Fruit fly (Drosophila melanogaster) whole organism, larva: Measurements from ENCODE around the gene Antdh.

ENCODE experiments used
- noc ChIP-seq: fragments of 200-800 bp; sonication (Bioruptor generic); optimal IDR thresholded peaks from 3 replicates; lab custom pipeline; 2019; ENCODE audit warnings: missing biosample characterization, mild to moderate bottlenecking, missing genetic modification characterization, moderate library complexity

The Antdh gene

dm6 chrX:11168958-11169357, at the start of gene Antdh:
Antdh (minus strand) TSS chrX:11169058.
- TF ChIP-seq noc (tag; lab: Kevin White, UChicago): no peak

DNA sequence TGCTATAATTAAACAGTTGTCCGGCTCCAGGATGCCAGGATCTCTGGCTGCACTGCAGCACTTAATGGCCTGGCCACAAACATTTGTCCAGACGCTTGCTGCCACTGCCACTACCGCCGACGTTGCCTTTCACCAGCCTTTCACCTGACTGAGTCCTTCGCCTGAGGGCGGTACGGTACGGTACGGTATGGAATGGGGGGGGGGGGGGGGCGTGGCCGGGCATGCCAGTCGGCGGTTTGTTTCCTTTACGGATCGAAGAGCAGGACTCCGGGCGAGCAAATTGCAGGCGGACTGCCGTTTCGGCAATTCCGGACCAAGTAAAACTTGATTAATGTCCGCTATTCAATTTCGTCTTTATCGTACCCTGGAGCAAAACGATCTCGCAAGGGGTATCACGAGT, 34.2 kb upstream of the Antdh start:
- TF ChIP-seq noc (tag; lab: Kevin White, UChicago): no peak

DNA sequence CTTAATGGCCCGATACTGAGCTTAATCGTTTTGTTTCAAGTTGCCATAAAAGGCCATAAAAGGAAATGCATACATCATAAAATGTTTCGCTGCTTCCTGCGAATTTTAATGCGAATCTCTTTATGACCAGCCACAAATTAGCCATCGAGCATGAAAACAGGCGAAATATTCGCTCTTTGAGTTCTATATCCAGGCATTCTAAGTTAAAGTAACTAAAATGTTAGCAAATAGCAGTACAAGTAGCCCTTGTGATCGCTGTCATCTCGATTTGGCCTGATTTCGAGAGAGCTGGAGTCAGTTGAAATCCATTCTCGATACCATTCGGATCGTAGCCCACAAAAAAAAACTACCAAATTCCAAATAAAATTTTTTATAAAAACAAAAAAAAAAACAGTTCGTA, 33.1 kb upstream of the Antdh start, which contains the start of gene CG11106:
CG11106 (plus strand) TSS at position 301 of the 400 bp plus-strand sequence.
- TF ChIP-seq noc (tag; lab: Kevin White, UChicago): no peak

DNA sequence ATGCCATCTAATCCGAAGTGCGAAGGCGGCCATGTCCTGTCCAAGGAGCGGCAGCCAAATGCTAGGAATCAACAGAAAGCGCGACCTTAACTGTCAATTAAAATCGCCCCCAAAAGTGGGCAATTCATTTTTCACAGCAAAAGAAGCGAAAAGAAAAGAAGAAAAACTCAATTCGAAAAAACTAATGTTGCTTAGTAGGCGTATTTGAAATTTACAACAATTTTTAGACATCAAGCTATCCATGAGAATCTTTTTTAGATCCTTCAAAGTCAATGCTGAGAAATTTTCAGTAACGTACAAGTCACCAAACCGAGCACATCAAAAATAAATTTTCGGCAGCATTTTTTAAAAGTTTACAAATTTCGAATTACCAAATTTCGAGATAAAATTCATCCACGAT, 13.8 kb upstream of the Antdh start, which contains the start of gene CG15200:
CG15200 (plus strand) TSS at position 301 of the 400 bp plus-strand sequence.
- no peak for TF ChIP-seq noc (tag; lab: Kevin White, UChicago)

- TF ChIP-seq noc (tag; lab: Kevin White, UChicago): no peak
These were observed 7.2 kb upstream of the Antdh start for dm6 chrX:11176073-11176472.

DNA sequence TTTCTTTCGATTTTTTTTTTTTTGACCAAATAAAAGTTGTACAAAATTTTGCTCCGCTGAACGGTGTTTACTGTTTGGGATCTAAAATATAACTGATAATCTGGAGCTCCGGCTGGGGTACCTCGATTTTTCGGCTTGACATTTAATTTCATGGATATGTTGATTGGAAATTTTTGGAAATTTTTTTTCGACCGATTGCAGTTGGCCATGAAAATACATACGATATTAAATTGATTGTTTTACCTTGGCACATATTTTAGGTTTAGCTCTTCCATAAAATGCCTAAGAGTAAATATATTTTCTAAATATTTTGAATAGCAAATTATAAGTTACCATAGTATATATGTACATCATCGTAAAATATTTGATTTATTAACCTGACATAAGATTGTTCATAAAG, 1.7 kb upstream of the Antdh start, which contains the start of gene CG1394:
CG1394 (minus strand) TSS at position 101 of the 400 bp plus-strand sequence.
- TF ChIP-seq noc (tag; lab: Kevin White, UChicago): no peak

DNA sequence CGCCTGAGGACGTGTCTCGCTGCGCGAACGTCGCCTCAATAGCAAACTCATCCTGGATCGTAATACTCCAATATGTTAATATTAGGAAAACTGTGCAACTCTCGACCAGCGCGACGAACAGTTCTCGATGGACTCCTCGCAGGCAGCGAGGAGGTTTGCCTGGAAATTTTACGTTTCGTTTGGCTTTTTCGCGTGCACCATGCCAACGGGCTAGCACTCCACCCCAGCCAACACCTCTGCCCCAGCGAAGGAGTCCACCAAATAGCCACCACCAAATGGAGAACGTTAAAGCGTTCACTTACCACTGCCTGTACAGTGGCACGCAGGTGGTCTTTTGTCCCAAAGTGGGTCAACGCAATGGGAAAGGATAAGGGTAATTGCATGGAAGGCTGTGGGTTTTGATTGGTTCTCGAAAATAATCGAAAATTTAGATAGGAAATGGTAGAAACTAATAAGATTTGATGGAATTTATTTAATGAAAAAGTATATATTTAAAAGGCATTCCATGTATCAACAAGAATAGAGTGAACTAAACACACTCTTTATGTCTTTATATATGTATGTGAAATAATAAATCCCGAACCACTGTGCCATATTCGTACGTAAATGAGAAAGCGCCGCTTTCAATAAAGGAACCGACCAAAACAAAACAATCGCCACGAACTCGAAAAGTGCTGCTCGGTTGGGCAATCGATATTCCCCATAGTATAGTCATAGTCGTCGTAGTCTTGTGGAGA, 9.0 kb downstream of the Antdh start, which contains the start of gene CG32668:
CG32668 (minus strand) TSS at position 51 of the 737 bp plus-strand sequence.
- TF ChIP-seq noc (tag; lab: Kevin White, UChicago): no peak

DNA sequence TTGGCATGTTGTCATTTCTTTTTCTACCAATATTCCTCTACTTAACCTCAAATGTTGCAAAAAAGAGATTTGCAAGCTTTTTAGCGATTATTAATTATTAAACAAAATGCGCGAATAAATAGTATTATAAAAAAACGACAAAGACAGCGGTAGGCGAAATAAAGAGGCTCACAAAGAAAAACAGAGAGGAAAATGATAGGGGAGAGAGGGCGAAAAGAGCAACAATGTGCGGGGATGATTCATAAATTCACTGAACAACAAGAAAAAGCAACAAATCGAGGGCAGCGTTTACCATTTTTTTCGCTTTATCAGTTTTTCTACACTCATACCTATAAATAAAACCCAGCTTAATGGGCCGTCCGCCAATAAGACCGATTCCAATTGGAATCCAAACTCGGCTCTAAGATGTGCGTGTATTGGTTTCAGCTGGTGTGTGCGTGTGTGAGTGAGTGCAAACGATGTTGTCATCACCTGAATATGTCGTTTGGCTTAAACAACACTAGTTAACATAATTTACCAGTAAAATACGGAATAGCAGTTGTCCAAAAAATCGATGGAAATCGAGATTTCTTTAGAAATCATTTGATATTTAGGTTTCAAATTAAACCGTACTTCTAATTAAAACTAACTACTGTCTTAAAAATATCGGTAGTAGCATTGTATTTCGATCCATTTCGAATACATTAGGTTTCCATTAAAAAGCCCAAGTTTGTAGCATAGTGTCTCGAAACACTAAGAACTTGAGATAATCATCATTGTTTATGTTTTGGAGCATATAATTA, 12.9 kb downstream of the Antdh start:
- peak; percentile 39 for TF ChIP-seq noc (tag; lab: Kevin White, UChicago)

dm6 chrX:11154511-11155197, 14.2 kb downstream of the Antdh start:
- no peak for TF ChIP-seq noc (tag; lab: Kevin White, UChicago)

DNA sequence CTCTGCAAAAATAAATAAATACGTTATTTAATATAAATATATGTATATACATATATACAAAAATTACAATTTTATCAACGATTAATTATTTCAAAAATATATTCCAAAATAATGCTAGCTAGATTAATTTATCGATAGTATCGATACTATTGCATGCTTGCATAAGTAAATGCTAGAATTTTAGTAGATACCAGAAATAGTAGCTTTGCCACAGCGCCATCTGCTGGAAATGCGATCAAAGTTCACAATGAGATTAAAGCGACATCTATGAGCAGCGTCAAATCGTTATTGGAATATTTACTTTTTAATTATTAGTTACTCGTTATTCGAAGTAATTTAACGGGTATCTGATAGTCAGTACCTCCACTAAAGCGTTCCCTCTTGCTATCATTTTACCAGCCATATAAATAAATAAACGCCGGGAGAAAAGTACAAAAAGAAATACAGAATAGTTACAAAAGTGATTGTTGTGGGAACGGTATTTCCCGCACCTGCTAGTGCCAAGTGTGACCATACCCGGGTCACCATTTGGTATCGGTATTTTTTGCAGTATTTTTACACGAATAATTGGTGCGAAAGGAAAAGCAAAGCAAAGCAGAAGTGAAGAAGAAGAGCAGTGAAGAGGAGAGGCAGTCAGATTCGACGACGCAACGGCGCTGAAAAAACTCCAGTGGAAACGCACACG, 14.9 kb downstream of the Antdh start, which contains the start of the genes rtv and Dlic:
rtv (minus strand) TSS at position 165 of the 685 bp plus-strand sequence.
Dlic (plus strand) TSS at position 596 of the 685 bp plus-strand sequence.
- TF ChIP-seq noc (tag; lab: Kevin White, UChicago): no peak

- TF ChIP-seq noc (tag; lab: Kevin White, UChicago): no peak
These were observed 15.4 kb downstream of the Antdh start for dm6 chrX:11153413-11153812.

DNA sequence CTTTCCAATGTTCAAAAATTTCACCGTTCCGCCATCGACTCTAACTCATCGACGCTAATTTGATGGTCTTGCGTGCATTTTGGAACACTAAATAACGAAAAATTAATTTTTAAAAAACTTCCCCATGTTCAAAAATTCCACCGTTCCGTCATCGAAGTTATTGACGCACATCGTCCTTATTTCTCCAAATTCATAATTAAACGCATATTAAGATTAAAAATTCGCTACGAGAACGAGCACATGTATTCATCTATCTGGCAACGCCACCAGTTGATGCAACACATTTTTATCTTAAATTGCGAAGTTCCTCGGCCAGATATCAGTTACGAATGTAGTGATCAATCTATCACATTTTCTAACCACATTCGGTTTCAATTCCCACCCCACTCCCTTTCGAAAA, 19.7 kb downstream of the Antdh start, which contains the start of gene Lint-1:
Lint-1 (plus strand) TSS at position 123 of the 400 bp plus-strand sequence.
- no peak for TF ChIP-seq noc (tag; lab: Kevin White, UChicago)

DNA sequence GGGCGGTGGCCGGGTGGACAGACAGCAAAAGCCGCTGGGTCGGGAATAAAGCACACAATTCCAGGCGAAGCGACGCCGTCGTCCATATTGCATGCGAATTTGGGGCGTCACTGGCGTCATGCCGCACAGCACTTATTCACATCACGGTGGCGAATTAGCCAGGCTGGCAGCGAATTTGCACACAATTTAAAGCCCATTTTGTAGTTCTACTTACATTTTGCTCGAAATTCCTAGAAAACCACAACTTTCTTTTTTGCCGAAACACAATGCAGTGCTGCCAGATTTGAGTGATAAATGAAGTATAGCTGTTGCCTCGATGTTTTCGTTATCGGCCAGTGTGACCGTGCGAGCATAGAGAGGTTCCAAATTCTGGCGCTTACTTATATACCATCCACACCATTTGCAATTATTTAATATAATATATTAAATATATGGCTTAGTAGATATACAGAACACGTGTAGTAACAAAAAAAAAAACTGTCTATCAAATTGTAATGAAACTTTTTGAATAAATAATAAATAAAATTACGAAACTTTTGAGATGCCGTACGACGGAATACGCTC, 20.5 kb downstream of the Antdh start, which contains the start of gene Ran:
Ran (minus strand) TSS at position 445 of the 564 bp plus-strand sequence.
- TF ChIP-seq noc (tag; lab: Kevin White, UChicago): no peak

- TF ChIP-seq noc (tag; lab: Kevin White, UChicago): no peak
These were observed 21.2 kb downstream of the Antdh start for dm6 chrX:11147553-11148067.
